Worm (Caenorhabditis elegans): ENCODE results near the gene C17H12.2.

C17H12.2 gene

DNA sequence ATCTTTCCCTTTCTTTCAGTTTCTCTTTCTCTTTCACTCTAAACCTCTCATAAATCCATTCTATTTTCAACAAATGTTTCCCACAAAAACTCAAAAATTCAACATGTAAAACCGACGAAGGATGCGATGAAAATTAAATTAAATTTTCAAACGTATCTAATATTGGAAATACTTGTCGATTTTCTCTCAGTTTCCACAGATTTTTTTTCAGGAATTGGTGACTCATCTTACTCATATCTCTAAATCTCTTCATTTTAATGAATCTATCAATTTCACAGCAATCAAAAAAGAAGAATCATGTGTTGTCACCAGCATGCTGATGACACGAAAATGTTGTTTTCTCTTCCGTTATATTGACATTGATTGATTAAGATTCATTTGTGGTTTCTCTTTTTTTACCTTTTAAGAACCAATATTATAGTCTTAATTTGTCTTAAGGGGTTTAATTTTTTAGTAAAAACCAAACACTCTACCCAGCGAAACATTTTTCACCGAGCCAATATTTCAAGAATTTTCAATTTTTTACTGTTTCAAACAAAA is 13.6 kb upstream of the C17H12.2 start:
- no peak for TF ChIP-seq unc-62 (GFP tag; optimal IDR thresholded peaks at IDR 0.05)

DNA sequence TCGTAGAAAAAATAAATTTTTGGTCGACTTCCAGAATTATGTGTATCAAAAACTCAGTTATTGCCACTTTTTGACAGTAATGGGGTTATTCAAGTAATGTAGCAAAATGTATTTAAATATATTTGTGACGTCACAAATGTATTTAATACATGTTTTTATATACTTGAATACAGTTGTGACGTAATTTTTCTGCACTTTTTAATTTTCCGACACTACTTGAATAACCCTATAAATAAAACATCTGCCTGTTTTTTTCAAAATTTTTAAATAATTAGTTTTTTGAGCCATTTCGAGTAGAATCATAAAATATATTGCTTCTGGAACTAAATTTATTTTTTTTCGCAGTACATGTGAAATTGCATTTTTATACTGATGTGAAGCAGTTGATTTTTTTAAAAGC is 13.0 kb upstream of the C17H12.2 start:
- TF ChIP-seq unc-62 (GFP tag; optimal IDR thresholded peaks at IDR 0.05) = no peak

ce11 chrIV:6802132-6802531 is 11.8 kb upstream of the C17H12.2 start, which contains the start of the genes cest-4 and C17H12.11:
Gene cest-4 (minus strand): TSS chrIV:6802337.
Gene C17H12.11 (plus strand): TSS chrIV:6802387.
- no peak for TF ChIP-seq unc-62 (GFP tag; optimal IDR thresholded peaks at IDR 0.05)

ce11 chrIV:6795529-6795928 is 5.2 kb upstream of the C17H12.2 start, which contains the start of the genes C17H12.3 and C17H12.12:
Gene C17H12.3 (minus strand): TSS chrIV:6795629.
Gene C17H12.12 (plus strand): TSS chrIV:6795924.
- TF ChIP-seq unc-62 (GFP tag; optimal IDR thresholded peaks at IDR 0.05) = no peak

- TF ChIP-seq unc-62 (GFP tag; optimal IDR thresholded peaks at IDR 0.05) = no peak
These were observed 3.1 kb upstream of the C17H12.2 start for ce11 chrIV:6793310-6793966.

DNA sequence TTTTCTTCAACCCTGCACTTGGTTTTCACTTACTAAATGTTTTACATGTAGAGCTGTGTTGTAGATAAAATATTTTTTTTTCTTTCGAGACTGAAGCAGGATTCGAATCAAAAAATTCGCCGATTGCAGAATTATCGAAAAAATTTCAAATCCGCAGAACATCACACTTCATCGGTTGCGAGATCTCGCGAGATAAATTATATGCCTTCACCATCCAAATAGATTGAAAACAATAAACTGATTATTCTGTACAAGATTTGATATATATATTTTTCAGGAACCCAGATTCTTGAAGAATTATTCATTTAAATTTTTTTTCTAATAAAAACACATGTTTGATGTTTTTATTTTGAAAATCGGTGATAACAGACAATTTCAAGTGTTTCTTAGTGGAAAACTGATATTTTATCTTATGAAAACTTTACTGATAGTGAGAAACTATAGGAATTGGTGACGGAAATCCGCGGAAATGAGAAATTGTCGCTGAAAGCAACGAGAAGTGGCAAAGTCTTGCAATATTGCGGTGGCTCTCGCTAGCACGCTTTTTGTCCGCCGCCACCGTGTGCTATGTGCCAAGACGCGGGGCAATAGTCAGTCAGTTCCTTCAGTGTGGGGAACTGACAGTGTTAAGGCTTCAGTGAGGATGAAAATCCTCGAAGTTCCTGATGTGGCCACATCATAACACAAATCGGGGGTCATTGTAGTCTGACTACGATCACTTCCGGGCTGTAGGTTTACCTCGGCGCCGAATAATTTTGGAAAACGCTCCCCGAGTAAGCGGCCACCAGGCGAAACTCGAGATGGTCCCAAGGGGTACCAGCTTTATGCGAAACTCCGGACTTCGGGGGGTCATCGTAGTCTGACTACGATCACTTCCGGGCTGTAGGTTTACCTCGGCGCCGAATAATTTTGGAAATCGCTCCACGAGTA is 2.4 kb upstream of the C17H12.2 start:
- TF ChIP-seq unc-62 (GFP tag; optimal IDR thresholded peaks at IDR 0.05) = no peak

- TF ChIP-seq unc-62 (GFP tag; optimal IDR thresholded peaks at IDR 0.05) = no peak
These were observed 338 bp downstream of the C17H12.2 start for ce11 chrIV:6789950-6790349.

- no peak for TF ChIP-seq unc-62 (GFP tag; optimal IDR thresholded peaks at IDR 0.05)
These were observed 4.4 kb downstream of the C17H12.2 start for ce11 chrIV:6785873-6786272.

DNA sequence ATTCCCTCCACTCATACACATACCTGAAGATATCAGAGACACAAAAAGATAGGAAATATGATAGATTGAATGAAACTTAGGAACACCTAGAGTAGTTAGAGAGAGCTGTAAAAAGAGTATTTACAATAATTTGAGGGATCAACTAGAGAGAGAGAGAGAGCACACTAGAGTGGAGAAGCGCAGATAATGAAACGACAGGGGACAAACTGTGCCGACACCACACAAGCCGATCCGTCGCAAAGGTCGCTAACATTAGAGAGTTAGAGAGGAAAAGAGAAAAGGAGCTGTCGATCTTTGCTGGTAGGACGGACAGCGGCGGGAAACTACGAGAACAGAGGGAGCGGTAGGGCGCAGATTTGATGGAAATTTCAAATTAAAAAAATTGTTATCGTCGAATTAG is 5.1 kb downstream of the C17H12.2 start, which contains the start of gene dyci-1:
dyci-1 (minus strand) TSS at position 122 of the 400 bp plus-strand sequence.
- TF ChIP-seq unc-62 (GFP tag; optimal IDR thresholded peaks at IDR 0.05) = no peak

- no peak for TF ChIP-seq unc-62 (GFP tag; optimal IDR thresholded peaks at IDR 0.05)
These were observed 13.1 kb downstream of the C17H12.2 start for ce11 chrIV:6777156-6777555.

- TF ChIP-seq unc-62 (GFP tag; optimal IDR thresholded peaks at IDR 0.05) = no peak
These were observed 18.7 kb downstream of the C17H12.2 start for ce11 chrIV:6771556-6771955.

ce11 chrIV:6770407-6770883 is 19.8 kb downstream of the C17H12.2 start, which contains the start of gene anat-1:
Gene anat-1 (plus strand): TSS chrIV:6770833.
- TF ChIP-seq unc-62 (GFP tag; optimal IDR thresholded peaks at IDR 0.05) = no peak

DNA sequence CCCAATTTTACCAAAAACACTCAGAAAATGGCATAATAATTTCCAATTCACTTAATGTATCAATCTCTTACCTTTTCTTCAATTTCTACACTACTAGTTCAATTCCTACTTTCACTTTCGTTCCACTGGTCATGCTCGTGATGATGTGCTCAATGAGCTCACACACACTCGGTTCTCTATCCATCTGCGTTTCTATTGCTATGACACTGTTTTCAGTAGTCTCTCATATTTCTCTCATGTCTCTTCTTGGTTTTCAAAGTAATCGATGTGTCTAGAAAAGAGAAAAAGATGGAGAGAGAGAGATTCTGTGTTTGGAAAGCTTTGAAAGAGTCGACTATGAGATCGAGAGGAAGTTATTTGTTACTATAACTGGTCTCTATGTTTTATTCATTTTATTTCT is 23.0 kb downstream of the C17H12.2 start:
- TF ChIP-seq unc-62 (GFP tag; optimal IDR thresholded peaks at IDR 0.05) = no peak

- TF ChIP-seq unc-62 (GFP tag; optimal IDR thresholded peaks at IDR 0.05) = no peak
These were observed 27.9 kb downstream of the C17H12.2 start, which contains the start of gene spd-3 for ce11 chrIV:6762416-6762815. Gene spd-3 (plus strand): TSS chrIV:6762716.

- no peak for TF ChIP-seq unc-62 (GFP tag; optimal IDR thresholded peaks at IDR 0.05)
These were observed 32.7 kb downstream of the C17H12.2 start for ce11 chrIV:6757614-6758013.

DNA sequence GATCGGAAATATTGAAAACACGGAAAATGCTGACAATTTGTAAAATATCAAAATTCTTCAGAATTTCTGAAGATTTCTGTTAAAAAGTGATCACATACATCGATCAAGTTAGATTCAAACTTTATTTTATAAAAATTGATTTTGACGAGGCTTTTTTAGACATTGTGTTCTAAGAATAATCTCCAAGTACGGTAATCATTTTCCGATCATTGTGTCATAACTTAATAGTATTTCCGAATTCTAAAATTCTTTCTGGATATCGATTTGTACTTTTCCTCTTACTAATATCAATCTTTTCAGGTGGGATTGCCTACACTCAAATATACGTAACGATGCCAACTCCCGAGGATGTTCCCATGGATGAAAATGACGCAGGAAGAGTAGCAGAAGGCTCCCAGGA is 33.3 kb downstream of the C17H12.2 start, which contains the start of gene usp-4:
usp-4 (plus strand) TSS at position 301 of the 400 bp plus-strand sequence.
- no peak for TF ChIP-seq unc-62 (GFP tag; optimal IDR thresholded peaks at IDR 0.05)

Measured in whole organism, dauer.